Worm (Caenorhabditis elegans) whole organism, L4/young adult: ENCODE measurements around the gene C17C3.24.

Experiments used
- dao-5 ChIP-seq: sonication (generic microtip); optimal IDR thresholded peaks from 2 replicates; lab custom pipeline; 2016; ENCODE audit warnings: missing genotype, missing genetic modification characterization, moderate library complexity, missing compliant biosample characterization
- him-1 ChIP-seq: sonication (generic microtip); optimal IDR thresholded peaks from 2 replicates; lab custom pipeline; 2016; ENCODE audit warnings: missing genotype, missing genetic modification reagents, missing genetic modification characterization, missing compliant biosample characterization

ce11 chrII:5500470-5500869 lies 41.1 kb downstream of the C17C3.24 start, which contains the start of gene fzy-1:
- TF ChIP-seq him-1 (tag; lab: Kevin White, UChicago) = no peak
- no peak for TF ChIP-seq dao-5 (tag; lab: Kevin White, UChicago)
